Fruit fly (Drosophila melanogaster) whole organism, embryonic: ENCODE data around the gene CG12995.

Experiments used
- Ada2b ChIP-seq: fragments of 200-800 bp; sonication (Bioruptor generic); IDR thresholded peaks from 2 replicates; pipeline ENCODE4 v1.3.6; 2022; ENCODE audit warnings: missing biosample characterization, missing genetic modification characterization
- Adf1 ChIP-seq: fragments of 200-800 bp; sonication (Bioruptor generic); IDR thresholded peaks from 2 replicates; pipeline ENCODE4 v1.3.6; 2022; ENCODE audit warnings: missing biosample characterization, missing genetic modification characterization
- Antp ChIP-seq: fragments of 200-800 bp; sonication (Bioruptor generic); optimal IDR thresholded peaks from 3 replicates; lab custom pipeline; 2016; ENCODE audit warnings: missing biosample characterization, missing genetic modification characterization
- Bgb ChIP-seq: fragments of 200-800 bp; sonication (Bioruptor generic); IDR thresholded peaks from 2 replicates; pipeline ENCODE4 v1.3.6; 2022; ENCODE audit warnings: missing biosample characterization, missing genetic modification characterization; ENCODE audit not compliant: partially characterized antibody
- Blimp-1 ChIP-seq: fragments of 200-800 bp; sonication (Bioruptor generic); optimal IDR thresholded peaks from 3 replicates; lab custom pipeline; 2018; ENCODE audit warnings: missing biosample characterization, missing genetic modification characterization, mild to moderate bottlenecking, moderate library complexity, missing genetic modification reagents
- CG10147 ChIP-seq: fragments of 200-800 bp; sonication (Bioruptor generic); optimal IDR thresholded peaks from 2 replicates; lab custom pipeline; 2019; ENCODE audit warnings: missing biosample characterization, mild to moderate bottlenecking, missing genetic modification characterization, moderate library complexity
- CG1024 ChIP-seq: fragments of 200-800 bp; sonication (Bioruptor generic); IDR thresholded peaks from 2 replicates; pipeline ENCODE4 v1.3.6; 2022; ENCODE audit warnings: missing biosample characterization, missing genetic modification characterization
- CG11247 ChIP-seq: fragments of 200-800 bp; sonication (Bioruptor generic); IDR thresholded peaks from 2 replicates; pipeline ENCODE4 v1.3.6; 2022; ENCODE audit warnings: missing biosample characterization, missing genetic modification characterization
- CG12071 ChIP-seq: fragments of 200-800 bp; sonication (Bioruptor generic); optimal IDR thresholded peaks from 3 replicates; lab custom pipeline; 2018; ENCODE audit warnings: missing biosample characterization, mild to moderate bottlenecking, missing genetic modification characterization
- CG12744 ChIP-seq: fragments of 200-800 bp; sonication (Bioruptor generic); optimal IDR thresholded peaks from 2 replicates; lab custom pipeline; 2016; ENCODE audit warnings: missing biosample characterization, missing genetic modification characterization
- CG13624 ChIP-seq: fragments of 200-800 bp; sonication (Bioruptor generic); optimal IDR thresholded peaks from 2 replicates; lab custom pipeline; 2016; ENCODE audit warnings: missing biosample characterization, missing genetic modification characterization
- CG13775 ChIP-seq: fragments of 200-800 bp; sonication (Bioruptor generic); optimal IDR thresholded peaks from 3 replicates; lab custom pipeline; 2017; ENCODE audit warnings: missing biosample characterization, mild to moderate bottlenecking, missing genetic modification characterization
- CG1647 ChIP-seq: fragments of 200-800 bp; sonication (Bioruptor generic); optimal IDR thresholded peaks from 3 replicates; lab custom pipeline; 2016; ENCODE audit warnings: missing biosample characterization, missing genetic modification characterization
- CG18262 ChIP-seq: fragments of 200-800 bp; optimal IDR thresholded peaks from 3 replicates; lab custom pipeline; 2019; ENCODE audit warnings: missing biosample characterization, mild to moderate bottlenecking, missing genetic modification characterization, moderate library complexity
- CG30431 ChIP-seq: fragments of 200-800 bp; sonication (Bioruptor generic); optimal IDR thresholded peaks from 2 replicates; lab custom pipeline; 2017; ENCODE audit warnings: missing biosample characterization, missing genetic modification characterization
- CG31388 ChIP-seq: fragments of 200-800 bp; sonication (Bioruptor generic); optimal IDR thresholded peaks from 2 replicates; lab custom pipeline; 2016; ENCODE audit warnings: missing biosample characterization, missing genetic modification characterization
- CG33213 ChIP-seq: fragments of 200-800 bp; sonication (Bioruptor generic); optimal IDR thresholded peaks from 3 replicates; lab custom pipeline; 2016; ENCODE audit warnings: missing biosample characterization, missing genetic modification characterization
- CG33557 ChIP-seq: fragments of 200-800 bp; sonication (Bioruptor generic); optimal IDR thresholded peaks from 2 replicates; lab custom pipeline; 2019; ENCODE audit warnings: missing biosample characterization, mild to moderate bottlenecking, missing genetic modification characterization, moderate library complexity
- CG34224 ChIP-seq: fragments of 200-800 bp; sonication (Bioruptor generic); IDR thresholded peaks from 3 replicates; pipeline ENCODE4 v1.3.6; 2022; ENCODE audit warnings: missing biosample characterization, missing genetic modification characterization; ENCODE audit not compliant: partially characterized antibody
- CG3847 ChIP-seq: fragments of 200-800 bp; sonication (Bioruptor generic); IDR thresholded peaks from 2 replicates; pipeline ENCODE4 v1.3.6; 2022; ENCODE audit warnings: missing biosample characterization, missing genetic modification characterization
- CG4424 ChIP-seq: fragments of 200-800 bp; sonication (Bioruptor generic); optimal IDR thresholded peaks from 3 replicates; lab custom pipeline; 2016; ENCODE audit warnings: missing biosample characterization, missing genetic modification characterization
- CG9932 ChIP-seq: fragments of 200-800 bp; sonication (Bioruptor generic); IDR thresholded peaks from 2 replicates; pipeline ENCODE4 v1.3.6; 2022; ENCODE audit warnings: missing biosample characterization, missing genetic modification characterization
- CrebB ChIP-seq: fragments of 200-800 bp; sonication (Bioruptor generic); optimal IDR thresholded peaks from 3 replicates; lab custom pipeline; 2018; ENCODE audit warnings: missing biosample characterization, mild to moderate bottlenecking, missing genetic modification characterization
- D19B ChIP-seq: fragments of 200-800 bp; sonication (Bioruptor generic); optimal IDR thresholded peaks from 2 replicates; lab custom pipeline; 2017; ENCODE audit warnings: missing biosample characterization, mild to moderate bottlenecking, missing genetic modification characterization
- ERR ChIP-seq: fragments of 200-800 bp; sonication (Bioruptor generic); optimal IDR thresholded peaks from 2 replicates; lab custom pipeline; 2016; ENCODE audit warnings: missing biosample characterization, missing genetic modification characterization
- Elba2 ChIP-seq: fragments of 200-800 bp; sonication (Bioruptor generic); optimal IDR thresholded peaks from 3 replicates; lab custom pipeline; 2016; ENCODE audit warnings: missing biosample characterization, missing genetic modification characterization
- Hr3 ChIP-seq: fragments of 200-800 bp; sonication (Bioruptor generic); optimal IDR thresholded peaks from 3 replicates; lab custom pipeline; 2016; ENCODE audit warnings: missing biosample characterization, missing genetic modification characterization
- Lpt ChIP-seq: fragments of >200 bp; optimal IDR thresholded peaks from 2 replicates; lab custom pipeline; 2018; ENCODE audit warnings: missing biosample characterization, missing genetic modification characterization
- MTF-1 ChIP-seq: fragments of 200-800 bp; sonication (Bioruptor generic); optimal IDR thresholded peaks from 2 replicates; lab custom pipeline; 2018; ENCODE audit warnings: missing biosample characterization, mild to moderate bottlenecking, missing genetic modification characterization, borderline replicate concordance
- Mrtf ChIP-seq: fragments of 200-800 bp; sonication (Bioruptor generic); IDR thresholded peaks from 3 replicates; pipeline ENCODE4 v1.3.6; 2022; ENCODE audit warnings: missing biosample characterization, missing genetic modification characterization
- NfI ChIP-seq: fragments of 200-800 bp; sonication (Bioruptor generic); optimal IDR thresholded peaks from 3 replicates; lab custom pipeline; 2018; ENCODE audit warnings: missing biosample characterization, mild to moderate bottlenecking, missing genetic modification characterization, moderate library complexity
- Scr ChIP-seq: fragments of 200-800 bp; sonication (Bioruptor generic); IDR thresholded peaks from 2 replicates; pipeline ENCODE4 v1.3.6; 2022; ENCODE audit warnings: missing biosample characterization, missing genetic modification characterization; ENCODE audit not compliant: partially characterized antibody
- az2 ChIP-seq: fragments of 200-800 bp; sonication (Bioruptor generic); optimal IDR thresholded peaks from 3 replicates; lab custom pipeline; 2016; ENCODE audit warnings: missing biosample characterization, missing genetic modification characterization
- cato ChIP-seq: fragments of 200-800 bp; sonication (Bioruptor generic); optimal IDR thresholded peaks from 2 replicates; lab custom pipeline; 2016; ENCODE audit warnings: missing biosample characterization, missing genetic modification characterization, borderline replicate concordance
- chinmo ChIP-seq: fragments of 200-800 bp; sonication (Bioruptor generic); IDR thresholded peaks from 4 replicates; pipeline ENCODE4 v1.3.6; 2022; ENCODE audit warnings: missing biosample characterization, missing genetic modification characterization; ENCODE audit not compliant: partially characterized antibody
- crc ChIP-seq: fragments of 200-800 bp; sonication (Bioruptor generic); optimal IDR thresholded peaks from 2 replicates; lab custom pipeline; 2016; ENCODE audit warnings: missing biosample characterization, missing genetic modification characterization
- dati ChIP-seq: fragments of 200-800 bp; sonication (Bioruptor generic); IDR thresholded peaks from 2 replicates; pipeline ENCODE4 v1.3.6; 2022; ENCODE audit warnings: missing biosample characterization, missing genetic modification characterization
- dmrt99B ChIP-seq: fragments of 200-800 bp; sonication (Bioruptor generic); optimal IDR thresholded peaks from 2 replicates; lab custom pipeline; 2018; ENCODE audit warnings: missing biosample characterization, mild to moderate bottlenecking, missing genetic modification characterization, moderate library complexity
- esg ChIP-seq: fragments of 200-800 bp; sonication (Bioruptor generic); conservative IDR thresholded peaks from 2 replicates; pipeline ENCODE4 v1.3.6; 2022; ENCODE audit warnings: missing biosample characterization, missing genetic modification characterization
- ind ChIP-seq: fragments of 200-800 bp; sonication (Bioruptor generic); optimal IDR thresholded peaks from 3 replicates; lab custom pipeline; 2016; ENCODE audit warnings: missing biosample characterization, missing genetic modification characterization
- knrl ChIP-seq: fragments of 200-800 bp; sonication (Bioruptor generic); IDR thresholded peaks from 3 replicates; pipeline ENCODE4 v1.3.6; 2022; ENCODE audit warnings: missing biosample characterization, missing genetic modification characterization; ENCODE audit not compliant: partially characterized antibody
- lilli ChIP-seq: fragments of 200-800 bp; sonication (Bioruptor generic); optimal IDR thresholded peaks from 3 replicates; lab custom pipeline; 2016; ENCODE audit warnings: missing biosample characterization, missing genetic modification characterization
- sens ChIP-seq: fragments of 200-800 bp; sonication (Bioruptor generic); peaks from one replicate; lab custom pipeline; 2016; ENCODE audit warnings: missing biosample characterization, missing genetic modification characterization
- shn ChIP-seq: fragments of 200-800 bp; sonication (Bioruptor generic); optimal IDR thresholded peaks from 3 replicates; lab custom pipeline; 2016; ENCODE audit warnings: missing biosample characterization, missing genetic modification characterization
- so ChIP-seq: fragments of 200-800 bp; sonication (Bioruptor generic); IDR thresholded peaks from 3 replicates; pipeline ENCODE4 v1.3.6; 2022; ENCODE audit warnings: missing biosample characterization, missing genetic modification characterization
- sr ChIP-seq: fragments of 200-800 bp; sonication (Bioruptor generic); IDR thresholded peaks from 3 replicates; pipeline ENCODE4 v1.3.6; 2022; ENCODE audit warnings: missing biosample characterization, missing genetic modification characterization
- ssp ChIP-seq: fragments of 200-800 bp; sonication (Bioruptor generic); IDR thresholded peaks from 2 replicates; pipeline ENCODE4 v1.3.6; 2022; ENCODE audit warnings: missing biosample characterization, missing genetic modification characterization
- stwl ChIP-seq: fragments of 200-800 bp; sonication (Bioruptor generic); optimal IDR thresholded peaks from 3 replicates; lab custom pipeline; 2018; ENCODE audit warnings: missing biosample characterization, mild to moderate bottlenecking, missing genetic modification characterization, moderate library complexity
- sug ChIP-seq: fragments of 200-800 bp; optimal IDR thresholded peaks from 2 replicates; lab custom pipeline; 2019; ENCODE audit warnings: missing biosample characterization, mild to moderate bottlenecking, missing genetic modification characterization, moderate library complexity
- tin ChIP-seq: fragments of 200-800 bp; sonication (Bioruptor generic); optimal IDR thresholded peaks from 3 replicates; lab custom pipeline; 2016; ENCODE audit warnings: missing biosample characterization, missing genetic modification characterization
- unc-4 ChIP-seq: fragments of 200-800 bp; sonication (Bioruptor generic); IDR thresholded peaks from 2 replicates; pipeline ENCODE4 v1.3.6; 2022; ENCODE audit warnings: missing biosample characterization, missing genetic modification characterization; ENCODE audit not compliant: partially characterized antibody
- zf30C ChIP-seq: fragments of 200-800 bp; sonication (Bioruptor generic); optimal IDR thresholded peaks from 3 replicates; lab custom pipeline; 2018; ENCODE audit warnings: missing biosample characterization, mild to moderate bottlenecking, missing genetic modification characterization

Gene CG12995

dm6 chrX:17249326-17249725 lies 39.5 kb upstream of the CG12995 start, which contains the start of gene CG8675 (continued):
- TF ChIP-seq CG18262 (tag; lab: Kevin White, UChicago) (no peak), CG13775 (GFP tag; lab: Kevin White, UChicago) (no peak), zf30C (GFP tag; lab: Kevin White, UChicago) (peak; percentile 8), Ada2b (GFP tag; lab: Robert Waterston, UW) (no peak), crc (GFP tag; lab: Kevin White, UChicago) (no peak), CG31388 (GFP tag; lab: Kevin White, UChicago) (no peak), ind (GFP tag; lab: Kevin White, UChicago) (no peak), CG13624 (peak; percentile 29), shn (GFP tag; lab: Kevin White, UChicago) (no peak), CG11247 (no peak), CG9932 (GFP tag; lab: Robert Waterston, UW) (no peak; the same call in 1 of the 2 replicates), Antp (GFP tag; lab: Kevin White, UChicago) (no peak), CrebB (tag; lab: Kevin White, UChicago) (no peak), knrl (GFP tag; lab: Robert Waterston, UW) (peak; percentile 46; the same call in 2 of the 3 replicates), CG33557 (GFP tag; lab: Kevin White, UChicago) (no peak), MTF-1 (GFP tag; lab: Kevin White, UChicago) (no peak), sug (no peak), CG4424 (GFP tag; lab: Kevin White, UChicago) (no peak), Adf1 (GFP tag; lab: Robert Waterston, UW) (no peak), Blimp-1 (GFP tag; lab: Kevin White, UChicago) (no peak), Scr (GFP tag; lab: Robert Waterston, UW) (0 out of 2 replicates have a peak, but pooled peaks have one; percentile 27), sens (GFP tag; lab: Kevin White, UChicago) (peak; percentile 66), ssp (GFP tag; lab: Robert Waterston, UW) (no peak), CG34224 (GFP tag; lab: Robert Waterston, UW) (no peak), Mrtf (GFP tag; lab: Robert Waterston, UW) (no peak), lilli (no peak), cato (GFP tag; lab: Kevin White, UChicago) (no peak), CG1647 (GFP tag; lab: Kevin White, UChicago) (no peak), CG10147 (GFP tag; lab: Kevin White, UChicago) (no peak), D19B (GFP tag; lab: Kevin White, UChicago) (no peak), CG30431 (GFP tag; lab: Kevin White, UChicago) (no peak), Hr3 (no peak), NfI (GFP tag; lab: Kevin White, UChicago) (no peak), CG12744 (no peak), ERR (no peak), dmrt99B (no peak), tin (GFP tag; lab: Kevin White, UChicago) (no peak), so (GFP tag; lab: Robert Waterston, UW) (no peak), CG1024 (GFP tag; lab: Robert Waterston, UW) (no peak), Elba2 (GFP tag; lab: Kevin White, UChicago) (no peak), CG3847 (GFP tag; lab: Robert Waterston, UW) (0 out of 2 replicates have a peak, but pooled peaks have one; percentile 24), CG12071 (no peak), stwl (tag; lab: Kevin White, UChicago) (peak; percentile 81), esg (GFP tag; lab: Robert Waterston, UW) (no peak), CG33213 (GFP tag; lab: Kevin White, UChicago) (peak; percentile 18), chinmo (GFP tag; lab: Robert Waterston, UW) (no peak), dati (no peak), sr (GFP tag; lab: Robert Waterston, UW) (no peak), az2 (GFP tag; lab: Kevin White, UChicago) (no peak), Bgb (GFP tag; lab: Robert Waterston, UW) (0 out of 2 replicates have a peak, but pooled peaks have one; percentile 27), unc-4 (GFP tag; lab: Robert Waterston, UW) (no peak), Lpt (GFP tag; lab: Kevin White, UChicago) (no peak)
